Fruit fly (Drosophila melanogaster) Kc167 (cell line): ENCODE measurements around the gene CG31272.

Experiments used
- Myc ChIP-seq: fragments of >200 bp; optimal IDR thresholded peaks from 2 replicates; lab custom pipeline; 2017; ENCODE audit warnings: missing external identifiers
- h ChIP-seq: fragments of >200 bp; optimal IDR thresholded peaks from 3 replicates; lab custom pipeline; 2018; ENCODE audit warnings: missing external identifiers

DNA sequence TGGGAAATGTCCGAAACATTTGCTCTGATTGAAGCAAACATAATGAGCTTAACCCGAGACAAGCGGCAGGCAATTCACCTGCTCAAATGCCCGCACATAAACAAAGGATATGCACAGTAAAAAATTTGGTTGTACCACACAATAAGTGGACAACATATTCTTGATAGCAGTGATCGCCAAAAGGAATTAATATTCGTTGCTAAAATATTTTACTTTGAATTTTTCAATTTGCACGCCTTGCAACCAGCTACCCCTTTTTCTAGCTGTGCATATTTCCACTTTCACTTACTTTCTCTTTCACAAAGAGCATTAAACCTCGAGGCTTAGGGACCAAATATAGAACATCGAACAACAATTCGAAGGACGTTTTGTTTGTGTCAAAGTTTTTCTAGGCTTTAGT lies 11.5 kb downstream of the CG31272 start:
- TF ChIP-seq h (lab: Kevin White, UChicago): no peak
- TF ChIP-seq Myc (lab: Kevin White, UChicago): no peak
